Worm (Caenorhabditis elegans) whole organism, late embryonic: ENCODE results near the gene dhcr-7.

ENCODE experiments used
- C08G9.2 ChIP-seq: sonication (generic microtip); optimal IDR thresholded peaks from 2 replicates; lab custom pipeline; 2016; ENCODE audit warnings: mild to moderate bottlenecking, missing genetic modification characterization, moderate library complexity, missing compliant biosample characterization
- F13H6.1 ChIP-seq: sonication (generic microtip); optimal IDR thresholded peaks from 2 replicates; lab custom pipeline; 2016; ENCODE audit warnings: missing genetic modification characterization, missing compliant biosample characterization
- K09A11.1 ChIP-seq: sonication (generic microtip); optimal IDR thresholded peaks from 2 replicates; lab custom pipeline; 2017; ENCODE audit warnings: antibody characterized with exemption, mild to moderate bottlenecking, missing genetic modification characterization, missing compliant biosample characterization; ENCODE audit not compliant: insufficient read depth
- T23F11.4 ChIP-seq: fragments of 200-800 bp; sonication (Bioruptor generic); optimal IDR thresholded peaks from 2 replicates; lab custom pipeline; 2018; ENCODE audit warnings: mild to moderate bottlenecking, missing genetic modification characterization, missing compliant biosample characterization
- Y22D7AL.16 ChIP-seq: sonication (generic microtip); optimal IDR thresholded peaks from 2 replicates; lab custom pipeline; 2016; ENCODE audit warnings: missing genetic modification characterization, missing compliant biosample characterization
- ama-1 ChIP-seq: fragments of 150-350 bp; optimal IDR thresholded peaks from 2 replicates; lab custom pipeline; 2014
- ceh-18 ChIP-seq: sonication (generic microtip); optimal IDR thresholded peaks from 2 replicates; lab custom pipeline; 2016; ENCODE audit warnings: missing genetic modification characterization, missing compliant biosample characterization
- ceh-2 ChIP-seq: sonication (generic microtip); optimal IDR thresholded peaks from 2 replicates; lab custom pipeline; 2016; ENCODE audit warnings: missing genotype, missing genetic modification characterization, missing compliant biosample characterization
- ceh-22 ChIP-seq: sonication (generic microtip); optimal IDR thresholded peaks from 2 replicates; lab custom pipeline; 2017; ENCODE audit warnings: missing biosample characterization, missing genetic modification characterization
- ceh-24 ChIP-seq: sonication (generic microtip); optimal IDR thresholded peaks from 2 replicates; lab custom pipeline; 2016; ENCODE audit warnings: mild to moderate bottlenecking, missing genetic modification characterization, missing compliant biosample characterization
- ceh-34 ChIP-seq: sonication (generic microtip); optimal IDR thresholded peaks from 2 replicates; lab custom pipeline; 2016; ENCODE audit warnings: mild to moderate bottlenecking, missing genetic modification characterization, missing compliant biosample characterization
- ceh-45 ChIP-seq: fragments of 200-800 bp; sonication (Bioruptor generic); IDR thresholded peaks from 2 replicates; pipeline ENCODE4 v1.3.6; 2022; ENCODE audit warnings: missing genetic modification reagents, missing genetic modification characterization, missing compliant biosample characterization
- che-1 ChIP-seq: sonication (generic microtip); optimal IDR thresholded peaks from 2 replicates; lab custom pipeline; 2016; ENCODE audit warnings: mild to moderate bottlenecking, missing genetic modification characterization, missing compliant biosample characterization
- dve-1 ChIP-seq: sonication (generic microtip); optimal IDR thresholded peaks from 2 replicates; lab custom pipeline; 2017; ENCODE audit warnings: antibody characterized with exemption, mild to moderate bottlenecking, missing genetic modification characterization, missing compliant biosample characterization
- elt-4 ChIP-seq: sonication (generic microtip); optimal IDR thresholded peaks from 2 replicates; lab custom pipeline; 2016; ENCODE audit warnings: missing genetic modification characterization, missing compliant biosample characterization
- fax-1 ChIP-seq: sonication (generic microtip); optimal IDR thresholded peaks from 2 replicates; lab custom pipeline; 2016; ENCODE audit warnings: missing genotype, missing genetic modification characterization, missing compliant biosample characterization
- fkh-10 ChIP-seq: fragments of 150-350 bp; optimal IDR thresholded peaks from 2 replicates; lab custom pipeline; 2014; ENCODE audit warnings: missing biosample characterization, missing genetic modification reagents, missing genetic modification characterization
- fkh-6 ChIP-seq: sonication (generic microtip); optimal IDR thresholded peaks from 2 replicates; lab custom pipeline; 2016; ENCODE audit warnings: missing genetic modification characterization, missing compliant biosample characterization
- hlh-13 ChIP-seq: fragments of 200-800 bp; sonication (Bioruptor generic); optimal IDR thresholded peaks from 2 replicates; lab custom pipeline; 2018; ENCODE audit warnings: mild to moderate bottlenecking, missing genetic modification characterization, missing compliant biosample characterization
- hlh-15 ChIP-seq: sonication (generic microtip); optimal IDR thresholded peaks from 2 replicates; lab custom pipeline; 2016; ENCODE audit warnings: missing genetic modification characterization, missing compliant biosample characterization
- hlh-30 ChIP-seq: sonication (generic microtip); optimal IDR thresholded peaks from 2 replicates; lab custom pipeline; 2017; ENCODE audit warnings: antibody characterized with exemption, missing genetic modification characterization, missing compliant biosample characterization; ENCODE audit not compliant: insufficient read depth
- hlh-8 ChIP-seq: sonication (generic microtip); optimal IDR thresholded peaks from 2 replicates; lab custom pipeline; 2016; ENCODE audit warnings: missing genotype, missing genetic modification characterization, missing compliant biosample characterization
- lim-6 ChIP-seq: sonication (generic microtip); optimal IDR thresholded peaks from 2 replicates; lab custom pipeline; 2016; ENCODE audit warnings: missing genetic modification characterization, missing compliant biosample characterization
- lin-11 ChIP-seq: fragments of 200-800 bp; sonication (Bioruptor generic); optimal IDR thresholded peaks from 2 replicates; lab custom pipeline; 2018; ENCODE audit warnings: mild to moderate bottlenecking, missing genetic modification characterization, missing compliant biosample characterization
- madf-2 ChIP-seq: sonication (generic microtip); optimal IDR thresholded peaks from 2 replicates; lab custom pipeline; 2017; ENCODE audit warnings: missing genetic modification characterization, missing compliant biosample characterization
- nfya-1 ChIP-seq: sonication (generic microtip); optimal IDR thresholded peaks from 2 replicates; lab custom pipeline; 2017; ENCODE audit warnings: missing genetic modification characterization, mild to moderate bottlenecking, missing compliant biosample characterization, antibody characterized with exemption, moderate library complexity
- nhr-11 ChIP-seq: fragments of 150-350 bp; optimal IDR thresholded peaks from 2 replicates; lab custom pipeline; 2014; ENCODE audit warnings: missing biosample characterization, missing genetic modification characterization
- nhr-232 ChIP-seq: sonication (generic microtip); optimal IDR thresholded peaks from 2 replicates; lab custom pipeline; 2016; ENCODE audit warnings: missing genetic modification characterization, missing compliant biosample characterization
- npax-4 ChIP-seq: sonication (generic microtip); optimal IDR thresholded peaks from 2 replicates; lab custom pipeline; 2016; ENCODE audit warnings: missing genetic modification characterization, missing compliant biosample characterization
- odd-2 ChIP-seq: sonication (generic microtip); optimal IDR thresholded peaks from 2 replicates; lab custom pipeline; 2017; ENCODE audit warnings: antibody characterized with exemption, mild to moderate bottlenecking, missing genetic modification characterization, missing compliant biosample characterization
- pax-1 ChIP-seq: fragments of 150-350 bp; optimal IDR thresholded peaks from 2 replicates; lab custom pipeline; 2014; ENCODE audit warnings: missing biosample characterization, missing genetic modification characterization
- pha-2 ChIP-seq: sonication (generic microtip); optimal IDR thresholded peaks from 2 replicates; lab custom pipeline; 2017; ENCODE audit warnings: mild to moderate bottlenecking, missing genetic modification characterization, missing compliant biosample characterization
- pha-4 ChIP-seq: fragments of 150-350 bp; optimal IDR thresholded peaks from 2 replicates; lab custom pipeline; 2018; ENCODE audit warnings: missing biosample characterization, missing genetic modification reagents, missing genetic modification characterization
- pqm-1 ChIP-seq: sonication (generic microtip); optimal IDR thresholded peaks from 2 replicates; lab custom pipeline; 2016; ENCODE audit warnings: missing genetic modification characterization, missing compliant biosample characterization
- ref-2 ChIP-seq: sonication (generic microtip); optimal IDR thresholded peaks from 2 replicates; lab custom pipeline; 2016; ENCODE audit warnings: missing genetic modification characterization, missing compliant biosample characterization
- sdc-2 ChIP-seq: sonication (generic microtip); optimal IDR thresholded peaks from 2 replicates; lab custom pipeline; 2016; ENCODE audit warnings: missing genotype, missing genetic modification characterization, missing compliant biosample characterization
- sox-2 ChIP-seq: fragments of 200-800 bp; sonication (Bioruptor generic); IDR thresholded peaks from 2 replicates; pipeline ENCODE4 v1.3.6; 2022; ENCODE audit warnings: missing genetic modification reagents, missing genetic modification characterization, missing compliant biosample characterization
- syd-9 ChIP-seq: sonication (generic microtip); optimal IDR thresholded peaks from 2 replicates; lab custom pipeline; 2016; ENCODE audit warnings: mild to moderate bottlenecking, missing genetic modification characterization, moderate library complexity, missing compliant biosample characterization
- tbx-7 ChIP-seq: sonication (generic microtip); optimal IDR thresholded peaks from 2 replicates; lab custom pipeline; 2016; ENCODE audit warnings: missing genotype, missing genetic modification characterization, missing compliant biosample characterization
- unc-3 ChIP-seq, 2 experiments: fragments of 200-800 bp in 1 of 2; sonication (Bioruptor generic) in 1 of 2; sonication (generic microtip) in 1 of 2; conservative IDR thresholded peaks in 1 of 2; optimal IDR thresholded peaks in 1 of 2; 2 replicates each; pipeline versions ENCODE4 v1.3.6 to Lab custom; 2016 to 2022; ENCODE audit warnings: missing compliant biosample characterization in 2 of 2, missing genetic modification characterization in 2 of 2, missing genetic modification reagents in 1 of 2
- unc-55 ChIP-seq: sonication (generic microtip); optimal IDR thresholded peaks from 2 replicates; lab custom pipeline; 2017; ENCODE audit warnings: missing biosample characterization, missing genetic modification reagents, missing genetic modification characterization
- unc-86 ChIP-seq: sonication (generic microtip); optimal IDR thresholded peaks from 2 replicates; lab custom pipeline; 2016; ENCODE audit warnings: missing genetic modification characterization, missing compliant biosample characterization
- zip-5 ChIP-seq: sonication (generic microtip); optimal IDR thresholded peaks from 2 replicates; lab custom pipeline; 2016; ENCODE audit warnings: missing genetic modification characterization, missing compliant biosample characterization
- ztf-16 ChIP-seq: sonication (generic microtip); optimal IDR thresholded peaks from 2 replicates; lab custom pipeline; 2017; ENCODE audit warnings: missing genetic modification characterization, missing compliant biosample characterization

Gene dhcr-7

ce11 chrV:20504997-20505396 is 19.8 kb upstream of the dhcr-7 start, which contains the start of gene Y38H6C.4:
Gene Y38H6C.4 (minus strand): TSS chrV:20505097.
- TF ChIP-seq fkh-6 (tag; lab: Kevin White, UChicago): no peak
- TF ChIP-seq pqm-1 (tag; lab: Kevin White, UChicago): no peak
- no peak for TF ChIP-seq ceh-34
- TF ChIP-seq hlh-8: no peak
- TF ChIP-seq hlh-30 (tag; lab: Kevin White, UChicago): no peak
- no peak for TF ChIP-seq ceh-45 (GFP tag; lab: Robert Waterston, UW)
- TF ChIP-seq unc-55 (GFP tag; lab: Kevin White, UChicago): no peak
- TF ChIP-seq pax-1 (tag; lab: Kevin White, UChicago): no peak
- TF ChIP-seq lin-11 (tag; lab: Kevin White, UChicago): no peak
- TF ChIP-seq ceh-18 (tag; lab: Kevin White, UChicago): no peak
- TF ChIP-seq hlh-15 (tag; lab: Kevin White, UChicago): no peak
- TF ChIP-seq npax-4: no peak
- TF ChIP-seq dve-1 (tag; lab: Kevin White, UChicago): no peak
- no peak for TF ChIP-seq nfya-1 (tag; lab: Kevin White, UChicago)
- TF ChIP-seq syd-9 (tag; lab: Kevin White, UChicago): no peak
- no peak for TF ChIP-seq nhr-11 (tag; lab: Kevin White, UChicago)
- no peak for TF ChIP-seq nhr-232
- no peak for TF ChIP-seq ceh-2 (tag; lab: Kevin White, UChicago)

ce11 chrV:20500405-20500804 is 15.2 kb upstream of the dhcr-7 start, which contains the start of gene dct-14:
Gene dct-14 (minus strand): TSS chrV:20500505.
- TF ChIP-seq nhr-232: no peak
- TF ChIP-seq Y22D7AL.16 (tag; lab: Kevin White, UChicago): no peak
- TF ChIP-seq odd-2: no peak
- no peak for TF ChIP-seq ceh-22
- no peak for TF ChIP-seq sox-2 (GFP tag; lab: Robert Waterston, UW)
- TF ChIP-seq tbx-7 (tag; lab: Kevin White, UChicago): no peak
- TF ChIP-seq C08G9.2 (tag; lab: Kevin White, UChicago): no peak
- no peak for TF ChIP-seq che-1 (tag; lab: Kevin White, UChicago)
- TF ChIP-seq sdc-2 (tag; lab: Kevin White, UChicago): no peak
- TF ChIP-seq ceh-24: no peak
- no peak for TF ChIP-seq ref-2 (tag; lab: Kevin White, UChicago)
- TF ChIP-seq madf-2 (tag; lab: Kevin White, UChicago): no peak
- TF ChIP-seq pha-2 (tag; lab: Kevin White, UChicago): no peak
- no peak for TF ChIP-seq K09A11.1

ce11 chrV:20499642-20500041 is 14.5 kb upstream of the dhcr-7 start:
- no peak for TF ChIP-seq ztf-16 (tag; lab: Kevin White, UChicago)
- TF ChIP-seq zip-5: no peak
- TF ChIP-seq npax-4: no peak
- no peak for TF ChIP-seq T23F11.4 (GFP tag; lab: Kevin White, UChicago)
- TF ChIP-seq lim-6 (tag; lab: Kevin White, UChicago): no peak
- TF ChIP-seq, all 69 proteins: peak for 0

ce11 chrV:20498980-20499379 is 13.8 kb upstream of the dhcr-7 start, which contains the start of gene dct-16:
Gene dct-16 (minus strand): TSS chrV:20499057.
- TF ChIP-seq ref-2 (tag; lab: Kevin White, UChicago) (no peak), fax-1 (tag; lab: Kevin White, UChicago) (no peak), unc-86 (tag; lab: Kevin White, UChicago) (no peak), lin-11 (tag; lab: Kevin White, UChicago) (no peak), F13H6.1 (no peak), pha-4 (tag; lab: Kevin White, UChicago) (no peak), pax-1 (tag; lab: Kevin White, UChicago) (no peak), hlh-13 (GFP tag; lab: Kevin White, UChicago) (no peak), fkh-6 (tag; lab: Kevin White, UChicago) (no peak), ama-1 (lab: Kevin White, UChicago) (no peak), syd-9 (tag; lab: Kevin White, UChicago) (no peak), ceh-2 (tag; lab: Kevin White, UChicago) (no peak), elt-4 (tag; lab: Kevin White, UChicago) (no peak), unc-3 (GFP tag; conservative IDR thresholded peaks at IDR 0.05; lab: Robert Waterston, UW) (no peak), unc-3 (tag; optimal IDR thresholded peaks at IDR 0.05; lab: Kevin White, UChicago) (no peak), K09A11.1 (no peak), zip-5 (no peak), ceh-34 (no peak), fkh-10 (GFP tag; lab: Kevin White, UChicago) (no peak)
